Worm (Caenorhabditis elegans): ENCODE results near the gene sahd-1.

sahd-1 gene

DNA sequence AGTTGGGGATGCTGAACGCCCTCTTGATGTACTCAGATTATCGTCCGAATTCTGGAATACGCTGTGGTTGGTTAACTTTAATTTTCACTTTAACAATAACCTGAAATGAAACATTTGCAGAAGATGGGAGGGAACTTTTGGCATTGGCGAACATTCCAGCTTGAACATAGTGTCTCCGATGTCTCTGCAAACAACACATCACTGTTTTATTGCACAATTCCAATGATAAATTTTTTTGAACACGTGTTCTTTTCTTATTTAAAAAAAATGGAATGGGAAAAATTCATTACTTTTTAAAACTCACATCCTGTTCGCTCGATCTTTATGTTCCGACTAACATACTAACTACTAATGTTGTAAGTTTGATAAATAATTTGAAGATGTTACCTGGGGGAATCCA is 14.3 kb downstream of the sahd-1 start, which contains the start of gene fzy-1:
Gene fzy-1 (plus strand): TSS at position 301 of the 400 bp plus-strand sequence.
- no peak for TF ChIP-seq nhr-11 (tag; optimal IDR thresholded peaks at IDR 0.05)
- TF ChIP-seq ZK546.5 (tag; optimal IDR thresholded peaks at IDR 0.05) = no peak
- no peak for TF ChIP-seq nhr-43 (tag; optimal IDR thresholded peaks at IDR 0.05; ENCODE audit: poor library complexity, severe bottlenecking)
- TF ChIP-seq eor-1 (tag; optimal IDR thresholded peaks at IDR 0.05) = no peak
- TF ChIP-seq aly-2 (tag; optimal IDR thresholded peaks at IDR 0.05) = no peak
- TF ChIP-seq hmg-11 (tag; optimal IDR thresholded peaks at IDR 0.05) = no peak
- TF ChIP-seq ama-1 (optimal IDR thresholded peaks at IDR 0.05) = no peak
- TF ChIP-seq ceh-28 (tag; optimal IDR thresholded peaks at IDR 0.05) = no peak
- TF ChIP-seq ztf-11 (tag; optimal IDR thresholded peaks at IDR 0.05) = no peak
- TF ChIP-seq nhr-67 (tag; optimal IDR thresholded peaks at IDR 0.05) = no peak
- no peak for TF ChIP-seq nhr-76 (tag; optimal IDR thresholded peaks at IDR 0.05)
- TF ChIP-seq egl-27 (tag; optimal IDR thresholded peaks at IDR 0.05) = no peak
- no peak for TF ChIP-seq mml-1 (tag; optimal IDR thresholded peaks at IDR 0.05)
- TF ChIP-seq unc-62 (GFP tag; optimal IDR thresholded peaks at IDR 0.05) = no peak

DNA sequence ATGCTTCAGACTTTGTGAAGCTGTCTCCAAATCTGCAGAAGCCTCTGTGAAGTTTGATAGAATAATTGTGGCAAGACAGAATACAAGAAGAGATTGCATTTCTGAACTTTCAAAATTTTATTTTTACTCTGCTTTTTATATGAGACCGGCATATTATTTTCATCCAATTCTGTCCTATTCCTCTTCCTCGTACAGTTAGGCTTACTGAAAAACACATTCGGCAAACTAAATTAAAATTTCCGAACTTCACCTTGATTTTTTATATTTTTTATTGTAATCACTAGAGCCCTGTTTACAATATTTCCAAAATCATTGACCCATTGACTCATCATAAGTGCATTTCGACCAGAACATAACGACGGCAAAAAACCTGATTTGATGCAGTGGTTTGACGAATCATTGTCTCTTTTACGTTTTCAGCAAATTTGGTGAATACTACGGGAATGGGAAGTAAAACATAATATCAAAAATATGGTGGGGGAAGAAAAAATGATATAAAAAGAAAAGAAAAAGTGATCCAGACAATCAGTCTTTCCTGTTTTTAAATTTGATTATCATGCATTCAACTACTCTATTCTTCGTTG is 16.5 kb downstream of the sahd-1 start, which contains the start of the genes suex-1 and F12A10.9:
Gene suex-1 (minus strand): TSS at position 101 of the 584 bp plus-strand sequence.
Gene F12A10.9 (plus strand): TSS at position 534 of the 584 bp plus-strand sequence.
- TF ChIP-seq hmg-11 (tag; optimal IDR thresholded peaks at IDR 0.05) (no peak), nhr-237 (tag; optimal IDR thresholded peaks at IDR 0.05) (no peak)

ce11 chrII:5497541-5497940 is 17.2 kb downstream of the sahd-1 start:
- TF ChIP-seq hmg-11 (tag; optimal IDR thresholded peaks at IDR 0.05) (no peak), unc-39 (tag; optimal IDR thresholded peaks at IDR 0.05) (no peak), zag-1 (tag; optimal IDR thresholded peaks at IDR 0.05) (no peak), ztf-4 (tag; optimal IDR thresholded peaks at IDR 0.05) (no peak), ceh-9 (tag; optimal IDR thresholded peaks at IDR 0.05) (no peak), unc-62 (GFP tag; optimal IDR thresholded peaks at IDR 0.05) (no peak), egl-5 (tag; optimal IDR thresholded peaks at IDR 0.05) (no peak), fos-1 (tag; optimal IDR thresholded peaks at IDR 0.05) (no peak), elt-2 (tag; optimal IDR thresholded peaks at IDR 0.05) (no peak), aly-2 (tag; optimal IDR thresholded peaks at IDR 0.05) (no peak), ceh-16 (tag; optimal IDR thresholded peaks at IDR 0.05) (no peak), nhr-25 (tag; optimal IDR thresholded peaks at IDR 0.05) (no peak), ama-1 (optimal IDR thresholded peaks at IDR 0.05) (no peak), pha-4 (tag; optimal IDR thresholded peaks at IDR 0.05) (no peak), daf-12 (tag; optimal IDR thresholded peaks at IDR 0.05) (no peak), nhr-28 (tag; optimal IDR thresholded peaks at IDR 0.05) (no peak)

DNA sequence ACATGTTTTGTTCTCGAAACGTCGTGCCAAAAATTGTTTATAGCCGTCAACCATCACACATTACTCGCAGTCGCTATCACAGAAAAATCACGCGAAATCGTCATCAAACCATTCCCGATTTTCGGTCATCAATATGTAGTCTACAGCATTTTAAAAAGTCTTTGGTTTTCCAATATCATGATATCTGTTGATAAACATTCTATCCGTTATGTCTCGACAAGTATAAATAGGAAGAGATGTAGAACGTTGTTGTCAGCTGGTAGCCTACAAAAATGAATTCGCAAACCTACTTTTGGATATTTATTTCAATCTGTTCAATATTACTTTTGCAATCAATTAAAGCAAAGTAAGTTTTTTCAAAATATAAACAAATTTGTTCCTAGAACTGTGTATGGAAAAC is 18.4 kb downstream of the sahd-1 start, which contains the start of gene F12A10.1:
Gene F12A10.1 (plus strand): TSS at position 166 of the 400 bp plus-strand sequence.
- TF ChIP-seq lsy-12 (tag; optimal IDR thresholded peaks at IDR 0.05) (no peak), ceh-9 (tag; optimal IDR thresholded peaks at IDR 0.05) (no peak), ztf-11 (tag; optimal IDR thresholded peaks at IDR 0.05) (no peak), hmg-11 (tag; optimal IDR thresholded peaks at IDR 0.05) (no peak), fkh-10 (GFP tag; optimal IDR thresholded peaks at IDR 0.05) (no peak), ceh-16 (tag; optimal IDR thresholded peaks at IDR 0.05) (no peak), nhr-12 (tag; optimal IDR thresholded peaks at IDR 0.05) (no peak), tbx-2 (tag; optimal IDR thresholded peaks at IDR 0.05) (no peak), egl-5 (tag; optimal IDR thresholded peaks at IDR 0.05) (no peak), nhr-43 (tag; optimal IDR thresholded peaks at IDR 0.05; ENCODE audit: poor library complexity, severe bottlenecking) (no peak), egl-27 (tag; optimal IDR thresholded peaks at IDR 0.05) (no peak), nfya-1 (tag; optimal IDR thresholded peaks at IDR 0.05; ENCODE audit: insufficient read depth) (no peak), nhr-25 (tag; optimal IDR thresholded peaks at IDR 0.05) (no peak), ZK546.5 (tag; optimal IDR thresholded peaks at IDR 0.05) (no peak)

DNA sequence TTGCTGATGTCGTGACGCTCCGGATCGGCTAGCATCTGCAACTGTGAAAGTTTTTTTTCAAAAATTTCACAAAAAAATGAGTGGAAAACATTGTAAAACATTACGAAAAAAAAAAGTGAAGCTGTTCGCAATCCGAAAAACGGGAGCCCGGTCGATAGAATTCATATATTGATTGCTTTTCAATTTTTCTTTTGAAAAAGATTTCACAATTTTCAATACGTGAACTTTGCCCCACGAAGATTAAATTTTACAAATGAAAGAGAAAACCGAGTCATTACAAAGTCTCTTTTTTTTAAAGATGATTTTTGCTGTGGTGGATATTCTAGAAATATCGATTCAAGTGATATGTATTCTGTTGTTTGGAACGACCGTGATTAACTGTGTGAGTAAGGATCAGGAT is 20.3 kb downstream of the sahd-1 start, which contains the start of gene F12A10.6:
Gene F12A10.6 (minus strand): TSS at position 101 of the 400 bp plus-strand sequence.
- no peak for TF ChIP-seq lin-15B (tag; optimal IDR thresholded peaks at IDR 0.05)
- no peak for TF ChIP-seq egl-27 (tag; optimal IDR thresholded peaks at IDR 0.05)
- TF ChIP-seq zag-1 (tag; optimal IDR thresholded peaks at IDR 0.05) = no peak
- no peak for TF ChIP-seq ama-1 (optimal IDR thresholded peaks at IDR 0.05)
- no peak for TF ChIP-seq ceh-28 (tag; optimal IDR thresholded peaks at IDR 0.05)
- no peak for TF ChIP-seq ztf-11 (tag; optimal IDR thresholded peaks at IDR 0.05)
- no peak for TF ChIP-seq fkh-10 (GFP tag; optimal IDR thresholded peaks at IDR 0.05)
- TF ChIP-seq ZK546.5 (tag; optimal IDR thresholded peaks at IDR 0.05) = no peak
- TF ChIP-seq lin-39 (tag; optimal IDR thresholded peaks at IDR 0.05) = no peak
- no peak for TF ChIP-seq fkh-2 (tag; optimal IDR thresholded peaks at IDR 0.05)
- no peak for TF ChIP-seq tbx-2 (tag; optimal IDR thresholded peaks at IDR 0.05)
- no peak for TF ChIP-seq nhr-43 (tag; optimal IDR thresholded peaks at IDR 0.05; ENCODE audit: poor library complexity, severe bottlenecking)
- no peak for TF ChIP-seq pha-4 (tag; optimal IDR thresholded peaks at IDR 0.05)

Measured in whole organism, L3 larva.